ENCODE assay signal across 2 worm cellular contexts in the genomic region with DNA sequence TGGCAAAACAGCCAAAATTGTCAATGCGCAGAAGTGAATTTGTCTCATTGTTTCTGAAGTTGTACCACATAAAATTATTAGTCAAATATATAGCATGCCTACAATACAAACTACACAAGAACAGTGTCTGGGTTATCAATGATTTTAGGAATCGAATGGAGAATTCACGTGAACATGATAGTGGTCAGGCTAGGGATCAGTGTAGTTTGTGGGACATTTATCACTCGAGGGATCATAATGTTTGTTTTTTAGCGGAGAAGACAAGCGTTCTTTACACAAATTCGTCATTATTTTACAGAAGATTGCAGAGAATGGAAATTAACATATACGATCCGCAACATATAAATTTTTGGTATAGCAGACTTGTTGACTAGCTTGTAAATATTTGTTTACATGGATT.
TF ChIP-seq lines count a peak whose summit lies in the region.

A gene (minus strand): TSS at position 101 of the 400 bp plus-strand sequence.

TF ChIP-seq in whole organism, L3 larva, 47 proteins besides CTCF, POLR2A, EP300 and RAD21:
- TF ChIP-seq pqm-1 (tag; optimal IDR thresholded peaks at IDR 0.05; lab: Kevin White, UChicago) (peak; percentile 17), mml-1 (tag; optimal IDR thresholded peaks at IDR 0.05; lab: Kevin White, UChicago) (no peak), nhr-43 (tag; optimal IDR thresholded peaks at IDR 0.05; lab: Kevin White, UChicago; ENCODE audit: poor library complexity, severe bottlenecking) (no peak), mdl-1 (tag; optimal IDR thresholded peaks at IDR 0.05; lab: Kevin White, UChicago) (no peak)
TF ChIP-seq in whole organism, L3 larva: peak in this region for 1.

TF ChIP-seq in whole organism, L4 larva, 104 proteins besides CTCF, POLR2A, EP300 and RAD21:
- TF ChIP-seq aha-1 (tag; lab: Kevin White, UChicago): peak; percentile 77
- TF ChIP-seq lin-38 (GFP tag; IDR thresholded peaks at IDR 0.05; lab: Robert Waterston, UW): no peak
- TF ChIP-seq hlh-11 (tag; optimal IDR thresholded peaks at IDR 0.05; lab: Kevin White, UChicago): no peak
- peak; percentile 85 for TF ChIP-seq nhr-28 (tag; optimal IDR thresholded peaks at IDR 0.05; lab: Kevin White, UChicago)
- no peak for TF ChIP-seq mdt-29 (GFP tag; IDR thresholded peaks at IDR 0.05; lab: Robert Waterston, UW)
- TF ChIP-seq dve-1 (tag; optimal IDR thresholded peaks at IDR 0.05; lab: Kevin White, UChicago; ENCODE audit: insufficient read depth): peak; percentile 40
